Worm (Caenorhabditis elegans): ENCODE data around the gene F35B3.7.

DNA sequence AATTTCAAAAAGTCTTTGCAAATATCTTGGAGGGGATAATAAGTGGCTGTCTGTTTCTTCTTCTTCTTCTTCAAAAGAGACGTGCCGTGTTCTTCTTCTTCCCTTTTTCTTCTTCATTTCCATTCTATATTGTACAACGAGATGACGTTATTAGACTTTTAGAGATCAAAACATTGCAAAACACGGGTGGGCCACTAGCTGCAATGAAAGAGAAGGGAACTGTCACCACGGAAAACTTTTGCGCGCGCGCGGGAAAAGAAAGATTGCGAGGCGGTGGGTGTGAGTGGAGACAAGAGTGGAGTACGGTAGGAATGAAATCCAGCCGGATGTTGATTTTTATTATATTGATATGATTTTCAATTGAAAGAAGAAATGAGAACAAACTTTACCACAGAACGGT lies 11.2 kb upstream of the F35B3.7 start:
- TF ChIP-seq snpc-4 (tag; optimal IDR thresholded peaks at IDR 0.05), result no peak
- no peak for TF ChIP-seq mdt-29 (GFP tag; IDR thresholded peaks at IDR 0.05)
- no peak for TF ChIP-seq F49E8.2 (tag; optimal IDR thresholded peaks at IDR 0.05; ENCODE audit: borderline replicate concordance)
- TF ChIP-seq nhr-102 (tag; optimal IDR thresholded peaks at IDR 0.05), result no peak
- no peak for TF ChIP-seq nhr-237 (tag; optimal IDR thresholded peaks at IDR 0.05)
- TF ChIP-seq pha-4 (GFP tag; IDR thresholded peaks at IDR 0.05), result no peak
- TF ChIP-seq pha-4 (tag; optimal IDR thresholded peaks at IDR 0.05), result no peak
- no peak for TF ChIP-seq ztf-11 (tag; optimal IDR thresholded peaks at IDR 0.05)
- no peak for TF ChIP-seq dmd-6 (GFP tag; IDR thresholded peaks at IDR 0.05)
- TF ChIP-seq R02D3.7 (tag; optimal IDR thresholded peaks at IDR 0.05), result no peak

Measured in whole organism, L4 larva.